Fruit fly (Drosophila melanogaster): Measurements from ENCODE around the gene Nlp.
A peak's percentile ranks its signal among the peaks of the same experiment; 100 is the strongest.

Gene Nlp

dm6 chr3R:29983073-29983544, 21.5 kb upstream of the Nlp start, which contains the start of gene CG7896 (continued):
- peak; percentile 48 for TF ChIP-seq CG15514 (GFP tag; optimal IDR thresholded peaks at IDR 0.05)
- peak; percentile 86 for TF ChIP-seq CG17829 (tag; optimal IDR thresholded peaks at IDR 0.05)
- no peak for TF ChIP-seq D19A (tag; optimal IDR thresholded peaks at IDR 0.05)
- TF ChIP-seq cato (GFP tag; optimal IDR thresholded peaks at IDR 0.05; ENCODE audit: borderline replicate concordance): no peak
- no peak for TF ChIP-seq tup (GFP tag; optimal IDR thresholded peaks at IDR 0.05)
- peak; percentile 52 for TF ChIP-seq dmrt11E (tag; optimal IDR thresholded peaks at IDR 0.05)
- TF ChIP-seq CG15601 (tag; optimal IDR thresholded peaks at IDR 0.05): peak; percentile 62
- peak; percentile 74; the same call in 2 of the 3 replicates for TF ChIP-seq CG3726 (GFP tag; IDR thresholded peaks at IDR 0.05)
- TF ChIP-seq Hr78 (GFP tag; optimal IDR thresholded peaks at IDR 0.05): peak in 1 of 2 experiments; percentile 62
- TF ChIP-seq knrl (GFP tag; IDR thresholded peaks at IDR 0.05; ENCODE audit: partially characterized antibody): no peak
- peak; percentile 82 for TF ChIP-seq Oaz (GFP tag; IDR thresholded peaks at IDR 0.05)
- TF ChIP-seq sob (GFP tag; IDR thresholded peaks at IDR 0.05): peak; percentile 70
- TF ChIP-seq Six4 (GFP tag; optimal IDR thresholded peaks at IDR 0.05): peak; percentile 25
- peak; percentile 90 for TF ChIP-seq vvl (GFP tag; IDR thresholded peaks at IDR 0.05)
- peak; percentile 61 for TF ChIP-seq CG33557 (GFP tag; optimal IDR thresholded peaks at IDR 0.05)
- TF ChIP-seq row (GFP tag; IDR thresholded peaks at IDR 0.05): peak; percentile 94
- no peak for TF ChIP-seq sim (GFP tag; IDR thresholded peaks at IDR 0.05)
- no peak for TF ChIP-seq Elba2 (GFP tag; optimal IDR thresholded peaks at IDR 0.05)
- TF ChIP-seq cas (GFP tag; IDR thresholded peaks at IDR 0.05): 0 out of 2 replicates have a peak, but pooled peaks have one; percentile 14
- TF ChIP-seq Chrac-16 (GFP tag; optimal IDR thresholded peaks at IDR 0.05): peak; percentile 60
- TF ChIP-seq CG5953 (GFP tag; IDR thresholded peaks at IDR 0.05): peak; percentile 49; the same call in 1 of the 2 replicates
- TF ChIP-seq disco-r (GFP tag; optimal IDR thresholded peaks at IDR 0.05): no peak
- TF ChIP-seq ato (GFP tag; IDR thresholded peaks at IDR 0.05; ENCODE audit: partially characterized antibody): no peak
- no peak for TF ChIP-seq inv (GFP tag; IDR thresholded peaks at IDR 0.05; ENCODE audit: partially characterized antibody)
- TF ChIP-seq CG10565 (GFP tag; optimal IDR thresholded peaks at IDR 0.05): no peak
- no peak for TF ChIP-seq chn (GFP tag; optimal IDR thresholded peaks at IDR 0.05)
- peak; percentile 83 for TF ChIP-seq CG11695 (GFP tag; IDR thresholded peaks at IDR 0.05)
- peak in 1 of 2 experiments; percentile 11 for TF ChIP-seq crp (GFP tag; optimal IDR thresholded peaks at IDR 0.05)
- TF ChIP-seq CG13424 (tag; optimal IDR thresholded peaks at IDR 0.05): peak; percentile 80
- TF ChIP-seq sr (GFP tag; IDR thresholded peaks at IDR 0.05): peak; percentile 25; the same call in 1 of the 3 replicates
- TF ChIP-seq CG6765 (GFP tag; optimal IDR thresholded peaks at IDR 0.05): peak; percentile 31
- peak; percentile 71; the same call in 2 of the 3 replicates for TF ChIP-seq CG34422 (GFP tag; IDR thresholded peaks at IDR 0.05)
- peak; percentile 33 for TF ChIP-seq twi (tag; optimal IDR thresholded peaks at IDR 0.05)
- no peak for TF ChIP-seq Sry-δ (GFP tag; optimal IDR thresholded peaks at IDR 0.05)
- TF ChIP-seq Nf-YA (GFP tag; IDR thresholded peaks at IDR 0.05): 0 out of 2 replicates have a peak, but pooled peaks have one; percentile 52
- TF ChIP-seq CG18619 (GFP tag; optimal IDR thresholded peaks at IDR 0.05): peak; percentile 59
- TF ChIP-seq Tbp (GFP tag; optimal IDR thresholded peaks at IDR 0.05): no peak
- no peak for TF ChIP-seq CG7963 (GFP tag; IDR thresholded peaks at IDR 0.05; ENCODE audit: partially characterized antibody)
- no peak for TF ChIP-seq crc (GFP tag; optimal IDR thresholded peaks at IDR 0.05)
- no peak for TF ChIP-seq pita (GFP tag; optimal IDR thresholded peaks at IDR 0.05)
- no peak for TF ChIP-seq CrebB (tag; optimal IDR thresholded peaks at IDR 0.05)
- no peak for TF ChIP-seq CG8089 (GFP tag; optimal IDR thresholded peaks at IDR 0.05)
- no peak for TF ChIP-seq tll (GFP tag; optimal IDR thresholded peaks at IDR 0.05)
- TF ChIP-seq exex (tag; optimal IDR thresholded peaks at IDR 0.05): peak; percentile 13
- no peak for TF ChIP-seq CG2199 (GFP tag; IDR thresholded peaks at IDR 0.05)
- TF ChIP-seq Hmx (GFP tag; optimal IDR thresholded peaks at IDR 0.05): no peak
- peak; percentile 80 for TF ChIP-seq Atf6 (GFP tag; IDR thresholded peaks at IDR 0.05)
- peak; percentile 62 for TF ChIP-seq tin (GFP tag; optimal IDR thresholded peaks at IDR 0.05)
- TF ChIP-seq Usf (GFP tag; optimal IDR thresholded peaks at IDR 0.05): peak; percentile 41
- TF ChIP-seq CG17385 (GFP tag; optimal IDR thresholded peaks at IDR 0.05): peak; percentile 66

All from whole organism, embryonic.